Fruit fly (Drosophila melanogaster) whole organism, embryonic: ENCODE results near the gene CG43156.

Source experiments
- Adf1 ChIP-seq: fragments of 200-800 bp; sonication (Bioruptor generic); IDR thresholded peaks from 2 replicates; pipeline ENCODE4 v1.3.6; 2022; ENCODE audit warnings: missing biosample characterization, missing genetic modification characterization
- Aef1 ChIP-seq: fragments of 200-800 bp; sonication (Bioruptor generic); IDR thresholded peaks from 3 replicates; pipeline ENCODE4 v1.3.6; 2022; ENCODE audit warnings: missing biosample characterization, missing genetic modification characterization
- Atf-2 ChIP-seq: fragments of 200-800 bp; sonication (Bioruptor generic); optimal IDR thresholded peaks from 2 replicates; lab custom pipeline; 2016; ENCODE audit warnings: missing biosample characterization, missing genetic modification characterization
- Bteb2 ChIP-seq: fragments of 200-800 bp; sonication (Bioruptor generic); optimal IDR thresholded peaks from 2 replicates; lab custom pipeline; 2016; ENCODE audit warnings: missing biosample characterization, missing genetic modification characterization
- CG12299 ChIP-seq: fragments of 200-800 bp; sonication (Bioruptor generic); optimal IDR thresholded peaks from 2 replicates; lab custom pipeline; 2018; ENCODE audit warnings: missing biosample characterization, mild to moderate bottlenecking, missing genetic modification characterization
- CG12942 ChIP-seq: fragments of 200-800 bp; sonication (Bioruptor generic); optimal IDR thresholded peaks from 3 replicates; lab custom pipeline; 2016; ENCODE audit warnings: missing biosample characterization, missing genetic modification characterization
- CG13775 ChIP-seq: fragments of 200-800 bp; sonication (Bioruptor generic); optimal IDR thresholded peaks from 3 replicates; lab custom pipeline; 2017; ENCODE audit warnings: missing biosample characterization, mild to moderate bottlenecking, missing genetic modification characterization
- CG15269 ChIP-seq: fragments of 200-800 bp; sonication (Bioruptor generic); optimal IDR thresholded peaks from 2 replicates; lab custom pipeline; 2018; ENCODE audit warnings: missing biosample characterization, mild to moderate bottlenecking, missing genetic modification characterization, moderate library complexity
- CG17186 ChIP-seq: fragments of 200-800 bp; sonication (Bioruptor generic); optimal IDR thresholded peaks from 3 replicates; lab custom pipeline; 2017; ENCODE audit warnings: missing biosample characterization, missing genetic modification reagents, missing genetic modification characterization
- CG18476 ChIP-seq: fragments of 200-800 bp; sonication (Bioruptor generic); optimal IDR thresholded peaks from 2 replicates; lab custom pipeline; 2016; ENCODE audit warnings: missing biosample characterization, mild to moderate bottlenecking, missing genetic modification characterization
- CG3065 ChIP-seq: fragments of 200-800 bp; sonication (Bioruptor generic); optimal IDR thresholded peaks from 2 replicates; lab custom pipeline; 2016; ENCODE audit warnings: missing biosample characterization, missing genetic modification characterization
- CG4360 ChIP-seq: fragments of 200-800 bp; sonication (Bioruptor generic); IDR thresholded peaks from 2 replicates; pipeline ENCODE4 v1.3.6; 2022; ENCODE audit warnings: missing biosample characterization, missing genetic modification characterization
- CG5245 ChIP-seq: fragments of 200-800 bp; sonication (Bioruptor generic); optimal IDR thresholded peaks from 3 replicates; lab custom pipeline; 2016; ENCODE audit warnings: missing biosample characterization, missing genetic modification characterization
- CG8290 ChIP-seq, 3 experiments: fragments of 200-800 bp; sonication (Bioruptor generic); optimal IDR thresholded peaks; 2 replicates each; lab custom pipeline; 2016 to 2019; ENCODE audit warnings: missing biosample characterization in 3 of 3, missing genetic modification characterization in 3 of 3, mild to moderate bottlenecking in 2 of 3, moderate library complexity in 1 of 3
- CG8388 ChIP-seq: fragments of 200-800 bp; sonication (Bioruptor generic); optimal IDR thresholded peaks from 2 replicates; lab custom pipeline; 2019; ENCODE audit warnings: missing biosample characterization, mild to moderate bottlenecking, missing genetic modification characterization, moderate library complexity
- CG8478 ChIP-seq: fragments of >200 bp; optimal IDR thresholded peaks from 2 replicates; lab custom pipeline; 2018
- CG9727 ChIP-seq: fragments of 200-800 bp; sonication (Bioruptor generic); optimal IDR thresholded peaks from 3 replicates; lab custom pipeline; 2017; ENCODE audit warnings: missing biosample characterization, mild to moderate bottlenecking, missing genetic modification characterization
- Ets65A ChIP-seq: fragments of 200-800 bp; sonication (Bioruptor generic); peaks from one replicate; lab custom pipeline; 2016; ENCODE audit warnings: missing biosample characterization, missing genetic modification characterization
- Fer3 ChIP-seq: fragments of 200-800 bp; sonication (Bioruptor generic); optimal IDR thresholded peaks from 2 replicates; lab custom pipeline; 2018; ENCODE audit warnings: missing biosample characterization, mild to moderate bottlenecking, missing genetic modification characterization, moderate library complexity
- HmgD ChIP-seq: fragments of 200-800 bp; sonication (Bioruptor generic); optimal IDR thresholded peaks from 3 replicates; lab custom pipeline; 2016; ENCODE audit warnings: missing biosample characterization, missing genetic modification characterization
- Hr51 ChIP-seq, 2 experiments: fragments of 200-800 bp; sonication (Bioruptor generic); optimal IDR thresholded peaks; 2 replicates in 1 of 2; 3 replicates in 1 of 2; lab custom pipeline; 2016 to 2018; ENCODE audit warnings: missing biosample characterization in 2 of 2, missing genetic modification characterization in 2 of 2, mild to moderate bottlenecking in 1 of 2, moderate library complexity in 1 of 2
- Myb ChIP-seq: fragments of 200-800 bp; sonication (Bioruptor generic); optimal IDR thresholded peaks from 2 replicates; lab custom pipeline; 2016; ENCODE audit warnings: missing biosample characterization, missing genetic modification characterization
- Rfx ChIP-seq: fragments of 200-800 bp; sonication (Bioruptor generic); IDR thresholded peaks from 2 replicates; pipeline ENCODE4 v1.3.6; 2022; ENCODE audit warnings: missing biosample characterization, missing genetic modification characterization
- Xbp1 ChIP-seq: fragments of 200-800 bp; sonication (Bioruptor generic); optimal IDR thresholded peaks from 3 replicates; lab custom pipeline; 2016; ENCODE audit warnings: missing biosample characterization, mild to moderate bottlenecking, missing genetic modification characterization
- al ChIP-seq: fragments of 200-800 bp; sonication (Bioruptor generic); IDR thresholded peaks from 2 replicates; pipeline ENCODE4 v1.3.6; 2022; ENCODE audit warnings: missing biosample characterization, missing genetic modification characterization
- bab2 ChIP-seq: fragments of 200-800 bp; sonication (Bioruptor generic); optimal IDR thresholded peaks from 2 replicates; lab custom pipeline; 2016; ENCODE audit warnings: missing biosample characterization, missing genetic modification characterization
- bbx ChIP-seq: fragments of 200-800 bp; sonication (Bioruptor generic); IDR thresholded peaks from 2 replicates; pipeline ENCODE4 v1.3.6; 2022; ENCODE audit warnings: missing biosample characterization, missing genetic modification characterization; ENCODE audit not compliant: partially characterized antibody
- cato ChIP-seq: fragments of 200-800 bp; sonication (Bioruptor generic); optimal IDR thresholded peaks from 2 replicates; lab custom pipeline; 2016; ENCODE audit warnings: missing biosample characterization, missing genetic modification characterization, borderline replicate concordance
- ci ChIP-seq: fragments of 200-800 bp; sonication (Bioruptor generic); IDR thresholded peaks from 3 replicates; pipeline ENCODE4 v1.3.6; 2022; ENCODE audit warnings: missing biosample characterization, missing genetic modification characterization
- cwo ChIP-seq: fragments of 200-800 bp; sonication (Bioruptor generic); optimal IDR thresholded peaks from 3 replicates; lab custom pipeline; 2017; ENCODE audit warnings: missing biosample characterization, missing genetic modification characterization, mild to moderate bottlenecking, moderate library complexity, missing genetic modification reagents
- danr ChIP-seq: fragments of 200-800 bp; sonication (Bioruptor generic); IDR thresholded peaks from 2 replicates; pipeline ENCODE4 v1.3.6; 2022; ENCODE audit warnings: missing biosample characterization, missing genetic modification characterization
- dimm ChIP-seq: fragments of 200-800 bp; sonication (Bioruptor generic); IDR thresholded peaks from 2 replicates; pipeline ENCODE4 v1.3.6; 2022; ENCODE audit warnings: missing biosample characterization, missing genetic modification characterization
- dmrt11E ChIP-seq: fragments of 200-800 bp; sonication (Bioruptor generic); optimal IDR thresholded peaks from 3 replicates; lab custom pipeline; 2018; ENCODE audit warnings: missing biosample characterization, mild to moderate bottlenecking, missing genetic modification characterization, moderate library complexity
- emc ChIP-seq: fragments of 200-800 bp; sonication (Bioruptor generic); optimal IDR thresholded peaks from 2 replicates; lab custom pipeline; 2016; ENCODE audit warnings: missing biosample characterization, missing genetic modification characterization
- esg ChIP-seq: fragments of 200-800 bp; sonication (Bioruptor generic); conservative IDR thresholded peaks from 2 replicates; pipeline ENCODE4 v1.3.6; 2022; ENCODE audit warnings: missing biosample characterization, missing genetic modification characterization
- ewg ChIP-seq: fragments of 200-800 bp; sonication (Bioruptor generic); optimal IDR thresholded peaks from 3 replicates; lab custom pipeline; 2017; ENCODE audit warnings: mild to moderate bottlenecking, missing biosample characterization, missing genetic modification reagents, missing genetic modification characterization
- fd102C ChIP-seq: fragments of 200-800 bp; sonication (Bioruptor generic); optimal IDR thresholded peaks from 2 replicates; lab custom pipeline; 2018; ENCODE audit warnings: missing biosample characterization, mild to moderate bottlenecking, missing genetic modification characterization, moderate library complexity
- grau ChIP-seq: fragments of 200-800 bp; optimal IDR thresholded peaks from 3 replicates; lab custom pipeline; 2019; ENCODE audit warnings: missing biosample characterization, mild to moderate bottlenecking, missing genetic modification characterization, moderate library complexity
- hkb ChIP-seq, 2 experiments: fragments of 200-800 bp in 1 of 2; fragments of >200 bp in 1 of 2; sonication (Bioruptor generic) in 1 of 2; IDR thresholded peaks in 1 of 2; optimal IDR thresholded peaks in 1 of 2; 2 replicates each; pipeline versions ENCODE4 v1.3.6 to Lab custom; 2017 to 2022; ENCODE audit warnings: missing biosample characterization in 1 of 2, missing genetic modification characterization in 1 of 2
- lov ChIP-seq, 2 experiments: fragments of 200-800 bp in 1 of 2; fragments of >200 bp in 1 of 2; sonication (Bioruptor generic) in 1 of 2; IDR thresholded peaks in 1 of 2; optimal IDR thresholded peaks in 1 of 2; 2 replicates in 1 of 2; 3 replicates in 1 of 2; pipeline versions ENCODE4 v1.3.6 to Lab custom; 2017 to 2022; ENCODE audit warnings: missing biosample characterization in 1 of 2, missing genetic modification characterization in 1 of 2
- mirr ChIP-seq: fragments of 200-800 bp; sonication (Bioruptor generic); optimal IDR thresholded peaks from 3 replicates; lab custom pipeline; 2018; ENCODE audit warnings: missing biosample characterization, mild to moderate bottlenecking, missing genetic modification characterization
- odd ChIP-seq: fragments of 200-800 bp; sonication (Bioruptor generic); optimal IDR thresholded peaks from 2 replicates; lab custom pipeline; 2017; ENCODE audit warnings: missing biosample characterization, mild to moderate bottlenecking, missing genetic modification characterization
- p53 ChIP-seq: fragments of 200-800 bp; sonication (Bioruptor generic); optimal IDR thresholded peaks from 2 replicates; lab custom pipeline; 2016; ENCODE audit warnings: missing biosample characterization, missing genetic modification characterization
- pan ChIP-seq, 4 experiments: fragments of >200 bp in 3 of 4; fragments of 200-800 bp in 1 of 4; sonication (Bioruptor generic) in 1 of 4; optimal IDR thresholded peaks in 3 of 4; IDR thresholded peaks in 1 of 4; 2 replicates each; pipeline versions ENCODE4 v1.3.6 to Lab custom; 2017 to 2022; ENCODE audit warnings: missing biosample characterization in 2 of 4, missing genetic modification characterization in 2 of 4, mixed read lengths in 1 of 4
- pfk ChIP-seq: fragments of 200-800 bp; sonication (Bioruptor generic); optimal IDR thresholded peaks from 2 replicates; lab custom pipeline; 2018; ENCODE audit warnings: missing biosample characterization, mild to moderate bottlenecking, missing genetic modification characterization, moderate library complexity
- pros ChIP-seq: fragments of 200-800 bp; sonication (Bioruptor generic); optimal IDR thresholded peaks from 3 replicates; lab custom pipeline; 2019; ENCODE audit warnings: missing biosample characterization, mild to moderate bottlenecking, missing genetic modification characterization, moderate library complexity
- tap ChIP-seq: fragments of 200-800 bp; optimal IDR thresholded peaks from 3 replicates; lab custom pipeline; 2019; ENCODE audit warnings: missing biosample characterization, mild to moderate bottlenecking, missing genetic modification characterization, moderate library complexity
- wdn ChIP-seq: fragments of 200-800 bp; sonication (Bioruptor generic); IDR thresholded peaks from 2 replicates; pipeline ENCODE4 v1.3.6; 2022; ENCODE audit warnings: missing biosample characterization, missing genetic modification characterization

CG43156 gene

DNA sequence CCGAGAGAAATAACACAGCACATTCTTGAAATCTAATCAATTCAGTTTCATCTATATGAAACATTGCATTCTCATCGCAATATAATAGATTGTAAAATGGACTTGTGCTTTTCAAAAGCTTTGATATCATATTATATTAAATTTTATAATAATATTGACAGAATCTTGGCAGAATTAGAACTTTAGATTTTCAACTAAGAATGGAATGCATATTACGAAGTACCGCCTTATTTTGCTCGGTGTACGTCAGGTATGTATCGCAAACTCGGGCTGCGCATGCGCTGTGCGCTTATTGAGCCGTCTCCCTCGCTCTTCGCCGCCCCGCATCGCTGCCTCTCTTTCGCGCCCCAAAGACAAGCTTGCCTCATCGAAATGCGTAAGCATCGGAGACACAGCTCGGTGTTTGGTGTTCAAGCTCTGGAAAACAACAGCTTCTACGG, 8.5 kb upstream of the CG43156 start (continued):
- TF ChIP-seq ci (peak; percentile 84), emc (GFP tag; lab: Kevin White, UChicago) (no peak), cato (GFP tag; lab: Kevin White, UChicago) (peak; percentile 29), p53 (GFP tag; lab: Kevin White, UChicago) (no peak), Hr51 (GFP tag; optimal IDR thresholded peaks at IDR 0.05; lab: Kevin White, UChicago) (peak; percentile 42 to 93), CG17186 (GFP tag; lab: Kevin White, UChicago) (peak; percentile 54), al (GFP tag; lab: Robert Waterston, UW) (peak; percentile 82), Xbp1 (GFP tag; lab: Kevin White, UChicago) (peak; percentile 78), Bteb2 (GFP tag; lab: Kevin White, UChicago) (no peak), HmgD (GFP tag; lab: Kevin White, UChicago) (no peak), CG12942 (GFP tag; lab: Kevin White, UChicago) (peak; percentile 64), CG8388 (GFP tag; lab: Kevin White, UChicago) (peak; percentile 89), CG8478 (no peak), danr (GFP tag; lab: Robert Waterston, UW) (peak; percentile 85), Rfx (peak; percentile 88), bab2 (GFP tag; lab: Kevin White, UChicago) (peak; percentile 22), wdn (GFP tag; lab: Robert Waterston, UW) (no peak), pan (optimal IDR thresholded peaks at IDR 0.05; lab: Kevin White, UChicago) (no peak), pan (GFP tag; optimal IDR thresholded peaks at IDR 0.05 in 1 of 2, IDR thresholded peaks at IDR 0.05 in 1 of 2) (peak in 1 of 2 experiments; percentile 91), fd102C (GFP tag; lab: Kevin White, UChicago) (peak; percentile 54), Fer3 (tag; lab: Kevin White, UChicago) (peak; percentile 86), pfk (GFP tag; lab: Kevin White, UChicago) (peak; percentile 14), Aef1 (peak; percentile 81), Ets65A (GFP tag; lab: Kevin White, UChicago) (peak; percentile 33), bbx (no peak), pros (peak; percentile 53), Myb (GFP tag; lab: Kevin White, UChicago) (peak; percentile 8), lov (optimal IDR thresholded peaks at IDR 0.05; lab: Kevin White, UChicago) (no peak), lov (GFP tag; IDR thresholded peaks at IDR 0.05; lab: Robert Waterston, UW) (peak; percentile 59; the same call in 1 of the 3 replicates), ewg (GFP tag; lab: Kevin White, UChicago) (peak; percentile 86), CG4360 (GFP tag; lab: Robert Waterston, UW) (peak; percentile 51), CG5245 (GFP tag; lab: Kevin White, UChicago) (peak; percentile 11), CG8290 (GFP tag; optimal IDR thresholded peaks at IDR 0.05; lab: Kevin White, UChicago) (peak; percentile 64), CG8290 (tag; optimal IDR thresholded peaks at IDR 0.05; lab: Kevin White, UChicago) (peak in 1 of 2 experiments; percentile 48), CG12299 (tag; lab: Kevin White, UChicago) (peak; percentile 90), grau (tag; lab: Kevin White, UChicago) (peak; percentile 94), odd (peak; percentile 88), CG9727 (peak; percentile 94), CG3065 (GFP tag; lab: Kevin White, UChicago) (peak; percentile 35), Atf-2 (no peak), tap (tag; lab: Kevin White, UChicago) (peak; percentile 91), hkb (optimal IDR thresholded peaks at IDR 0.05; lab: Kevin White, UChicago) (no peak), hkb (GFP tag; IDR thresholded peaks at IDR 0.05; lab: Robert Waterston, UW) (peak; percentile 88), CG13775 (GFP tag; lab: Kevin White, UChicago) (peak; percentile 90), cwo (peak; percentile 77), CG15269 (tag; lab: Kevin White, UChicago) (peak; percentile 94), Adf1 (GFP tag; lab: Robert Waterston, UW) (peak; percentile 44; the same call in 1 of the 2 replicates), mirr (peak; percentile 48), CG18476 (GFP tag; lab: Kevin White, UChicago) (peak; percentile 54), dimm (GFP tag; lab: Robert Waterston, UW) (peak; percentile 61; the same call in 1 of the 2 replicates), dmrt11E (tag; lab: Kevin White, UChicago) (peak; percentile 96), esg (GFP tag; lab: Robert Waterston, UW) (peak; percentile 86)
